Fruit fly (Drosophila melanogaster): Measurements from ENCODE around the gene CG46310.

CG46310 gene

DNA sequence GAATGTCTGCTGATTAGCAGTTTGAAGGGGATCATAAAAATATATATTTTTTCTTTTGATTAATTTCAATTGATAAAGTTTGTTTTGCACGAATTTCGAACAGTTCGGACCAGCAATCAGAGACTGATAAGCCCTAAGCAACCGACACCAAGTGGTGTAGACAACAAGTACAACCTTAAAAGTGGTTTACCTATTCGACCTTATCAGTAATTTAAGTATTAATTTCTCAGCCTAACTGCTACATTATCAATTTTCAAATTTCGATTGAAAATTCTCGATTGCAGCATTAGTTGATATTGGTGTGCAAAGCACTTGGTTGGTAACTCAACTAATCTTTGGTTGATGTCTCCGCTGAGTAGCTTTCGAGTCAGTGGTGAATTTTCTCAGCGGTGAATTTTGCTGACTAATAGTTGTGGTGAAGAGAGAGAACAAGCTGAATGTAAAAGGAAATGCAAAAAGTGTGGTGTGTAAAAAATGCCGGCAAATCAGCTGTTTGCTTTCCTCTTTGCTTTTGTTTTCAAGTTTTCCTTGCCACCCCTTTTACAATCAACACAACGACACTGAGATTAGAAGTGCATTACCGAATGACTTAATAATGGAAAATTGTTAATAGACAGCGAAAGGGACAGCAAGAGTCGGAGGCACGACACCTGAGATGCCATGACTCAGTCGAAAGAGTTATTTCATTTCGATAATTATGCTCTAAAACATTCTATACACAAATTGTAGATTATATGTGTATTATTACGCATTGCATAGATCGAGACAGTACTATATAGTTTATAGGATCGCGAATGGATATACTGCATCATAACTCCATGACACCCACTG, 41.1 kb downstream of the CG46310 start:
- TF ChIP-seq topi (GFP tag; optimal IDR thresholded peaks at IDR 0.05) (peak; percentile 27), CG31627 (GFP tag; optimal IDR thresholded peaks at IDR 0.05) (no peak), CG3032 (tag; optimal IDR thresholded peaks at IDR 0.05) (no peak), CG1621 (tag; optimal IDR thresholded peaks at IDR 0.05) (no peak), salr (GFP tag; optimal IDR thresholded peaks at IDR 0.05) (no peak), ss (GFP tag; optimal IDR thresholded peaks at IDR 0.05) (peak; percentile 4 to 30), Ets96B (tag; optimal IDR thresholded peaks at IDR 0.05) (no peak), CG32006 (GFP tag; optimal IDR thresholded peaks at IDR 0.05) (no peak), dsx (GFP tag; optimal IDR thresholded peaks at IDR 0.05; ENCODE audit: poor library complexity, severe bottlenecking) (peak; percentile 21), CG6854 (GFP tag; optimal IDR thresholded peaks at IDR 0.05) (peak; percentile 4), CG8119 (GFP tag; IDR thresholded peaks at IDR 0.05) (peak; percentile 64; the same call in 2 of the 3 replicates), Met (GFP tag; optimal IDR thresholded peaks at IDR 0.05) (no peak), eg (GFP tag; IDR thresholded peaks at IDR 0.05) (peak; percentile 60; the same call in 2 of the 3 replicates), pdm3 (GFP tag; optimal IDR thresholded peaks at IDR 0.05) (no peak), CG6792 (GFP tag; optimal IDR thresholded peaks at IDR 0.05) (no peak), svp (GFP tag) (no peak), CG3919 (GFP tag; optimal IDR thresholded peaks at IDR 0.05) (peak; percentile 27), Sox15 (GFP tag; optimal IDR thresholded peaks at IDR 0.05) (no peak), fd85E (GFP tag; optimal IDR thresholded peaks at IDR 0.05) (no peak), dac (GFP tag; optimal IDR thresholded peaks at IDR 0.05) (no peak), Sox14 (GFP tag; optimal IDR thresholded peaks at IDR 0.05) (no peak), vri (GFP tag; optimal IDR thresholded peaks at IDR 0.05) (peak; percentile 82), acj6 (GFP tag; optimal IDR thresholded peaks at IDR 0.05) (no peak), CG11762 (GFP tag; optimal IDR thresholded peaks at IDR 0.05; ENCODE audit: insufficient read depth) (no peak), CG7368 (GFP tag; optimal IDR thresholded peaks at IDR 0.05) (no peak), Hr39 (GFP tag; optimal IDR thresholded peaks at IDR 0.05) (no peak), Hr38 (GFP tag; optimal IDR thresholded peaks at IDR 0.05) (no peak), CG4318 (GFP tag; optimal IDR thresholded peaks at IDR 0.05) (no peak), Hr4 (GFP tag; optimal IDR thresholded peaks at IDR 0.05) (peak; percentile 5), Lpt (GFP tag; optimal IDR thresholded peaks at IDR 0.05) (no peak), achi (GFP tag; optimal IDR thresholded peaks at IDR 0.05) (no peak), Eip93F (GFP tag; optimal IDR thresholded peaks at IDR 0.05) (no peak), fd59A (GFP tag; optimal IDR thresholded peaks at IDR 0.05) (no peak), CG10669 (GFP tag; optimal IDR thresholded peaks at IDR 0.05) (no peak), cyc (GFP tag; optimal IDR thresholded peaks at IDR 0.05) (no peak), CG16779 (tag; optimal IDR thresholded peaks at IDR 0.05) (peak; percentile 31), fkh (GFP tag; optimal IDR thresholded peaks at IDR 0.05) (no peak), CG8319 (GFP tag; optimal IDR thresholded peaks at IDR 0.05) (no peak), OdsH (GFP tag; optimal IDR thresholded peaks at IDR 0.05) (no peak), Eip78C (GFP tag) (peak; percentile 50), lz (GFP tag; optimal IDR thresholded peaks at IDR 0.05) (no peak), Sox102F (GFP tag; optimal IDR thresholded peaks at IDR 0.05) (peak; percentile 29), Blimp-1 (GFP tag; optimal IDR thresholded peaks at IDR 0.05) (peak; percentile 35), CG9139 (GFP tag; optimal IDR thresholded peaks at IDR 0.05) (no peak), Smox (GFP tag; optimal IDR thresholded peaks at IDR 0.05) (peak; percentile 23), Gug (GFP tag; IDR thresholded peaks at IDR 0.05) (no peak), net (GFP tag; optimal IDR thresholded peaks at IDR 0.05) (no peak), CG6276 (GFP tag; optimal IDR thresholded peaks at IDR 0.05) (no peak), CG34406 (GFP tag; optimal IDR thresholded peaks at IDR 0.05) (no peak), Eip75B (GFP tag; optimal IDR thresholded peaks at IDR 0.05) (no peak), spab (GFP tag; optimal IDR thresholded peaks at IDR 0.05) (no peak)
